Fruit fly (Drosophila melanogaster): ENCODE data around the gene Pgant4.
A peak's percentile ranks its signal among the peaks of the same experiment; 100 is the strongest.

DNA sequence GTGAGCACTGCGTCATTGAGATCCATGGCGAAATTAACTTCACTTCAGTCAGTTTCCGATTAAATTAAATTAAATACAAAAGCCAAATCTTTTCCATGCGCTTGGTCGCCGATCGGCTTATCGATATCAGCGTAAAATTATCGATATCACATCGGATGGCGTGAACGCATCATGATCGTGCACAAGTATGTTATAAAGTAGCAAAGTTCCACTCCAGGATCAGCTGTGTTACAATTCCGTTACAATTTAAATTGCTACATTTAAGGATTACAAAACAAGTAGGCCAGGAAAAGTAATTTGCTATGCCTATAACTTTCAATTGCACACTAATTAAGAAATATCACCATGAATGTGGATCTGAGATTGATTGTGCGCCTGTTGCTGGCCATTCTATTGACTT lies 2.5 kb upstream of the Pgant4 start, which contains the start of the genes Pif1 and CG31776:
- TF ChIP-seq HLH3B (GFP tag; IDR thresholded peaks at IDR 0.05), result no peak
- TF ChIP-seq CG12769 (tag; optimal IDR thresholded peaks at IDR 0.05), result no peak
- no peak for TF ChIP-seq CG11695 (GFP tag; IDR thresholded peaks at IDR 0.05)
- no peak for TF ChIP-seq CG14050 (GFP tag; IDR thresholded peaks at IDR 0.05)
- TF ChIP-seq CG2889 (GFP tag; IDR thresholded peaks at IDR 0.05), result no peak
- TF ChIP-seq trh (GFP tag; optimal IDR thresholded peaks at IDR 0.05), result no peak
- no peak for TF ChIP-seq sr (GFP tag; IDR thresholded peaks at IDR 0.05)
- no peak for TF ChIP-seq sens-2 (GFP tag; IDR thresholded peaks at IDR 0.05)
- peak; percentile 94 for TF ChIP-seq CG7357 (GFP tag; IDR thresholded peaks at IDR 0.05)
